Fruit fly (Drosophila melanogaster) whole organism, prepupa: ENCODE measurements around the gene CG4133.

Experiments
- Blimp-1 ChIP-seq: fragments of 200-800 bp; sonication (Bioruptor generic); optimal IDR thresholded peaks from 3 replicates; lab custom pipeline; 2017; ENCODE audit warnings: missing biosample characterization, missing genetic modification characterization, mild to moderate bottlenecking, moderate library complexity, missing genetic modification reagents
- CG10631 ChIP-seq: fragments of 200-800 bp; sonication (Bioruptor generic); optimal IDR thresholded peaks from 2 replicates; lab custom pipeline; 2016; ENCODE audit warnings: missing biosample characterization, missing genetic modification characterization
- CG11294 ChIP-seq: fragments of 200-800 bp; sonication (Bioruptor generic); IDR thresholded peaks from 2 replicates; pipeline ENCODE4 v1.3.6; 2022; ENCODE audit warnings: missing biosample characterization, missing genetic modification characterization
- CG11762 ChIP-seq: fragments of 200-800 bp; sonication (Bioruptor generic); optimal IDR thresholded peaks from 3 replicates; lab custom pipeline; 2016; ENCODE audit warnings: missing biosample characterization, missing genetic modification characterization; ENCODE audit not compliant: insufficient read depth
- CG11902 ChIP-seq: fragments of 200-800 bp; sonication (Bioruptor generic); optimal IDR thresholded peaks from 3 replicates; lab custom pipeline; 2016; ENCODE audit warnings: missing biosample characterization, missing genetic modification characterization
- CG1621 ChIP-seq: fragments of 200-800 bp; sonication (Bioruptor generic); optimal IDR thresholded peaks from 3 replicates; lab custom pipeline; 2018; ENCODE audit warnings: missing biosample characterization, mild to moderate bottlenecking, missing genetic modification characterization
- CG16779 ChIP-seq: fragments of 200-800 bp; sonication (Bioruptor generic); optimal IDR thresholded peaks from 3 replicates; lab custom pipeline; 2017; ENCODE audit warnings: missing biosample characterization, mild to moderate bottlenecking, missing genetic modification characterization
- CG3032 ChIP-seq: fragments of 200-800 bp; optimal IDR thresholded peaks from 2 replicates; lab custom pipeline; 2019; ENCODE audit warnings: missing biosample characterization, mild to moderate bottlenecking, missing genetic modification characterization, moderate library complexity
- CG31627 ChIP-seq: fragments of 200-800 bp; sonication (Bioruptor generic); optimal IDR thresholded peaks from 3 replicates; lab custom pipeline; 2016; ENCODE audit warnings: missing biosample characterization, missing genetic modification characterization
- CG32006 ChIP-seq: fragments of 200-800 bp; sonication (Bioruptor generic); optimal IDR thresholded peaks from 3 replicates; lab custom pipeline; 2017; ENCODE audit warnings: missing biosample characterization, mild to moderate bottlenecking, missing genetic modification characterization
- CG34406 ChIP-seq: fragments of 200-800 bp; sonication (Bioruptor generic); optimal IDR thresholded peaks from 3 replicates; lab custom pipeline; 2016; ENCODE audit warnings: missing biosample characterization, missing genetic modification characterization
- CG3919 ChIP-seq: fragments of 200-800 bp; sonication (Bioruptor generic); optimal IDR thresholded peaks from 3 replicates; lab custom pipeline; 2016; ENCODE audit warnings: missing biosample characterization, missing genetic modification characterization
- CG6163 ChIP-seq: fragments of 200-800 bp; sonication (Bioruptor generic); IDR thresholded peaks from 3 replicates; pipeline ENCODE4 v1.3.6; 2022; ENCODE audit warnings: missing biosample characterization, missing genetic modification characterization
- CG6276 ChIP-seq: fragments of 200-800 bp; sonication (Bioruptor generic); optimal IDR thresholded peaks from 2 replicates; lab custom pipeline; 2017; ENCODE audit warnings: missing biosample characterization, mild to moderate bottlenecking, missing genetic modification characterization
- CG6792 ChIP-seq: fragments of 200-800 bp; sonication (Bioruptor generic); optimal IDR thresholded peaks from 3 replicates; lab custom pipeline; 2016; ENCODE audit warnings: missing biosample characterization, missing genetic modification characterization
- CG6854 ChIP-seq: fragments of 200-800 bp; sonication (Bioruptor generic); optimal IDR thresholded peaks from 2 replicates; lab custom pipeline; 2017; ENCODE audit warnings: missing biosample characterization, mild to moderate bottlenecking, missing genetic modification characterization
- CG7368 ChIP-seq: fragments of 200-800 bp; sonication (Bioruptor generic); optimal IDR thresholded peaks from 3 replicates; lab custom pipeline; 2016; ENCODE audit warnings: missing biosample characterization, missing genetic modification characterization
- CG8119 ChIP-seq: fragments of 200-800 bp; sonication (Bioruptor generic); IDR thresholded peaks from 3 replicates; pipeline ENCODE4 v1.3.6; 2022; ENCODE audit warnings: missing biosample characterization, missing genetic modification characterization
- CG8319 ChIP-seq: fragments of 200-800 bp; sonication (Bioruptor generic); optimal IDR thresholded peaks from 3 replicates; lab custom pipeline; 2016; ENCODE audit warnings: missing biosample characterization, missing genetic modification characterization
- CG9139 ChIP-seq: fragments of 200-800 bp; sonication (Bioruptor generic); optimal IDR thresholded peaks from 3 replicates; lab custom pipeline; 2017; ENCODE audit warnings: missing biosample characterization, mild to moderate bottlenecking, missing genetic modification characterization
- Eip75B ChIP-seq: fragments of 200-800 bp; sonication (Bioruptor generic); optimal IDR thresholded peaks from 3 replicates; lab custom pipeline; 2016; ENCODE audit warnings: missing biosample characterization, missing genetic modification characterization
- Eip78C ChIP-seq: fragments of 200-800 bp; sonication (Bioruptor generic); peaks from one replicate; lab custom pipeline; 2016; ENCODE audit warnings: missing biosample characterization, missing genetic modification characterization
- Eip93F ChIP-seq: fragments of 200-800 bp; sonication (Bioruptor generic); optimal IDR thresholded peaks from 2 replicates; lab custom pipeline; 2016; ENCODE audit warnings: missing biosample characterization, mild to moderate bottlenecking, missing genetic modification characterization
- Ets21C ChIP-seq: fragments of 200-800 bp; sonication (Bioruptor generic); optimal IDR thresholded peaks from 3 replicates; lab custom pipeline; 2016; ENCODE audit warnings: missing biosample characterization, missing genetic modification characterization
- Ets96B ChIP-seq: fragments of 200-800 bp; optimal IDR thresholded peaks from 2 replicates; lab custom pipeline; 2019; ENCODE audit warnings: missing biosample characterization, mild to moderate bottlenecking, missing genetic modification characterization, moderate library complexity
- Gug ChIP-seq: fragments of 200-800 bp; sonication (Bioruptor generic); IDR thresholded peaks from 2 replicates; pipeline ENCODE4 v1.3.6; 2022; ENCODE audit warnings: missing biosample characterization, missing genetic modification characterization
- Hr38 ChIP-seq: sonication (Bioruptor generic); optimal IDR thresholded peaks from 2 replicates; lab custom pipeline; 2016; ENCODE audit warnings: missing biosample characterization, missing genetic modification characterization
- Hr39 ChIP-seq: fragments of 200-800 bp; sonication (Bioruptor generic); optimal IDR thresholded peaks from 2 replicates; lab custom pipeline; 2016; ENCODE audit warnings: missing biosample characterization, missing genetic modification characterization
- Hr4 ChIP-seq: fragments of 200-800 bp; sonication (Bioruptor generic); optimal IDR thresholded peaks from 3 replicates; lab custom pipeline; 2016; ENCODE audit warnings: missing biosample characterization, missing genetic modification characterization
- Lpt ChIP-seq: fragments of 200-800 bp; sonication (Bioruptor generic); optimal IDR thresholded peaks from 3 replicates; lab custom pipeline; 2016; ENCODE audit warnings: missing biosample characterization, missing genetic modification characterization
- Met ChIP-seq: fragments of 200-800 bp; sonication (Bioruptor generic); optimal IDR thresholded peaks from 3 replicates; lab custom pipeline; 2016; ENCODE audit warnings: missing biosample characterization, missing genetic modification characterization
- Smox ChIP-seq: fragments of 200-800 bp; sonication (Bioruptor generic); optimal IDR thresholded peaks from 3 replicates; lab custom pipeline; 2016; ENCODE audit warnings: missing biosample characterization, missing genetic modification characterization
- Sox14 ChIP-seq: fragments of 200-800 bp; sonication (Bioruptor generic); optimal IDR thresholded peaks from 3 replicates; lab custom pipeline; 2016; ENCODE audit warnings: missing biosample characterization, missing genetic modification characterization
- achi ChIP-seq: fragments of 200-800 bp; sonication (Bioruptor generic); optimal IDR thresholded peaks from 3 replicates; lab custom pipeline; 2016; ENCODE audit warnings: missing biosample characterization, missing genetic modification characterization
- acj6 ChIP-seq: fragments of 200-800 bp; sonication (Bioruptor generic); optimal IDR thresholded peaks from 3 replicates; lab custom pipeline; 2016; ENCODE audit warnings: missing biosample characterization, missing genetic modification characterization
- cyc ChIP-seq: fragments of 200-800 bp; sonication (Bioruptor generic); optimal IDR thresholded peaks from 3 replicates; lab custom pipeline; 2016; ENCODE audit warnings: missing biosample characterization, missing genetic modification characterization
- dsx ChIP-seq: fragments of 200-800 bp; optimal IDR thresholded peaks from 3 replicates; lab custom pipeline; 2019; ENCODE audit warnings: missing biosample characterization, mild to moderate bottlenecking, missing genetic modification characterization, moderate library complexity; ENCODE audit not compliant: poor library complexity, severe bottlenecking
- eg ChIP-seq: fragments of 200-800 bp; sonication (Bioruptor generic); IDR thresholded peaks from 3 replicates; pipeline ENCODE4 v1.3.6; 2022; ENCODE audit warnings: missing biosample characterization, missing genetic modification characterization
- fd59A ChIP-seq: fragments of 200-800 bp; sonication (Bioruptor generic); optimal IDR thresholded peaks from 2 replicates; lab custom pipeline; 2017; ENCODE audit warnings: missing biosample characterization, mild to moderate bottlenecking, missing genetic modification characterization, missing genetic modification reagents
- fd85E ChIP-seq: fragments of 200-800 bp; sonication (Bioruptor generic); optimal IDR thresholded peaks from 3 replicates; lab custom pipeline; 2016; ENCODE audit warnings: missing biosample characterization, missing genetic modification characterization
- fkh ChIP-seq: fragments of 200-800 bp; sonication (Bioruptor generic); optimal IDR thresholded peaks from 3 replicates; lab custom pipeline; 2017; ENCODE audit warnings: missing biosample characterization, mild to moderate bottlenecking, missing genetic modification characterization, moderate library complexity
- lz ChIP-seq: fragments of 200-800 bp; sonication (Bioruptor generic); optimal IDR thresholded peaks from 3 replicates; lab custom pipeline; 2016; ENCODE audit warnings: missing biosample characterization, missing genetic modification characterization
- pdm3 ChIP-seq: fragments of 200-800 bp; sonication (Bioruptor generic); optimal IDR thresholded peaks from 3 replicates; lab custom pipeline; 2016; ENCODE audit warnings: missing biosample characterization, missing genetic modification characterization
- spab ChIP-seq: fragments of 200-800 bp; sonication (Bioruptor generic); optimal IDR thresholded peaks from 2 replicates; lab custom pipeline; 2017; ENCODE audit warnings: missing biosample characterization, mild to moderate bottlenecking, missing genetic modification characterization, missing genetic modification reagents
- ss ChIP-seq, 2 experiments: fragments of 200-800 bp; sonication (Bioruptor generic); optimal IDR thresholded peaks; 2 replicates in 1 of 2; 3 replicates in 1 of 2; lab custom pipeline; 2017 to 2018; ENCODE audit warnings: mild to moderate bottlenecking in 2 of 2, missing biosample characterization in 2 of 2, missing genetic modification characterization in 2 of 2, moderate library complexity in 1 of 2
- svp ChIP-seq: fragments of 200-800 bp; sonication (Bioruptor generic); peaks from one replicate; lab custom pipeline; 2016; ENCODE audit warnings: missing biosample characterization, missing genetic modification characterization
- topi ChIP-seq: fragments of 200-800 bp; sonication (Bioruptor generic); optimal IDR thresholded peaks from 3 replicates; lab custom pipeline; 2016; ENCODE audit warnings: missing biosample characterization, missing genetic modification characterization
- vri ChIP-seq: fragments of 200-800 bp; sonication (Bioruptor generic); optimal IDR thresholded peaks from 3 replicates; lab custom pipeline; 2016; ENCODE audit warnings: missing biosample characterization, mild to moderate bottlenecking, missing genetic modification characterization

CG4133 gene

DNA sequence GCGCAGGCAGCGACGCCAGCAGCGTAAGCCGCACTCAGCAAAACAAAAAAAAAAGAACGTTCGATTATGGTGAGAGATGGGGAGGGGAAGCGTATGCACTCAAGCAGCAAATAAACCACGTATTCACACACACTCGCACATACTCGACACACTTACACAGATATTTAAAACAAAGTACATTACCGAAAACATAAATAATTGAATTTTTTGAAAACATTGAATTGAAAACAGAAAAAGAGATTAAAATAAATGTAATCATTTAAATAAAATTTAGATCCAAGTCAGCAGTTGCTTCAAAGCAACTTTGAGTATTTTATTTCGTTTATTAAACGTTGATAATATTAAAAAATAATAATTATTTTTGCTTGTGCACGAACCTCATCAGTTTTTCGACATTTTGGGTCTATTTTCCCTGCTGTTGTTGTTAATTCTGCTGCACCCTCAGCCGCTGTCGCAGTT lies 15.7 kb downstream of the CG4133 start (continued):
- TF ChIP-seq Ets96B (peak; percentile 59), vri (GFP tag; lab: Kevin White, UChicago) (no peak), lz (GFP tag; lab: Kevin White, UChicago) (peak; percentile 13), dsx (peak; percentile 43), CG8119 (GFP tag; lab: Robert Waterston, UW) (no peak), ss (GFP tag; optimal IDR thresholded peaks at IDR 0.05; lab: Kevin White, UChicago) (peak; percentile 48 to 69), CG34406 (peak; percentile 35), CG3032 (peak; percentile 44), cyc (GFP tag; lab: Kevin White, UChicago) (peak; percentile 2), CG9139 (GFP tag; lab: Kevin White, UChicago) (peak; percentile 2), CG7368 (GFP tag; lab: Kevin White, UChicago) (peak; percentile 16), pdm3 (peak; percentile 46), Hr39 (GFP tag; lab: Kevin White, UChicago) (no peak), fd59A (GFP tag; lab: Kevin White, UChicago) (peak; percentile 36), CG6163 (GFP tag; lab: Robert Waterston, UW) (peak; percentile 81; the same call in 2 of the 3 replicates), Eip78C (peak; percentile 87), CG11902 (no peak)

dm6 chr2L:472073-472590 lies 16.8 kb downstream of the CG4133 start, which contains the start of gene CG4297:
TSS of gene CG4297 (minus strand) at chr2L:472200.
- peak; percentile 74 for TF ChIP-seq CG10631
- TF ChIP-seq Ets21C (GFP tag; lab: Kevin White, UChicago): peak; percentile 65
- TF ChIP-seq CG3032: peak; percentile 73
- peak; percentile 41 for TF ChIP-seq fkh (GFP tag; lab: Kevin White, UChicago)
- peak; percentile 79 for TF ChIP-seq topi
- TF ChIP-seq Smox: peak; percentile 76
- TF ChIP-seq Met: peak; percentile 72
- TF ChIP-seq Sox14 (GFP tag; lab: Kevin White, UChicago): peak; percentile 83
- TF ChIP-seq CG11762 (GFP tag; lab: Kevin White, UChicago): peak; percentile 73
- TF ChIP-seq pdm3: peak; percentile 87
- TF ChIP-seq Hr4: peak; percentile 93
- peak; percentile 73 for TF ChIP-seq spab
- TF ChIP-seq CG6792 (GFP tag; lab: Kevin White, UChicago): peak; percentile 83
- TF ChIP-seq CG31627 (GFP tag; lab: Kevin White, UChicago): peak; percentile 79
- TF ChIP-seq fd85E (GFP tag; lab: Kevin White, UChicago): no peak
- no peak for TF ChIP-seq CG11294 (GFP tag; lab: Robert Waterston, UW)
- peak; percentile 81 for TF ChIP-seq acj6 (GFP tag; lab: Kevin White, UChicago)
- TF ChIP-seq ss (GFP tag; optimal IDR thresholded peaks at IDR 0.05; lab: Kevin White, UChicago): peak; percentile 62 to 75
- TF ChIP-seq CG6276 (GFP tag; lab: Kevin White, UChicago): peak; percentile 85
- TF ChIP-seq Lpt (GFP tag; lab: Kevin White, UChicago): peak; percentile 81
- TF ChIP-seq Hr38 (GFP tag; lab: Kevin White, UChicago): no peak
- peak; percentile 69 for TF ChIP-seq vri (GFP tag; lab: Kevin White, UChicago)
- TF ChIP-seq Eip93F: peak; percentile 64
- TF ChIP-seq CG8319 (GFP tag; lab: Kevin White, UChicago): peak; percentile 75
- TF ChIP-seq Ets96B: peak; percentile 77
- TF ChIP-seq eg (GFP tag; lab: Robert Waterston, UW): no peak
- TF ChIP-seq CG32006 (GFP tag; lab: Kevin White, UChicago): peak; percentile 90
- peak; percentile 52 for TF ChIP-seq CG9139 (GFP tag; lab: Kevin White, UChicago)
- peak; percentile 50 for TF ChIP-seq Blimp-1 (GFP tag; lab: Kevin White, UChicago)
- peak; percentile 38 for TF ChIP-seq fd59A (GFP tag; lab: Kevin White, UChicago)
- peak; percentile 80 for TF ChIP-seq CG1621
- peak; percentile 71 for TF ChIP-seq achi (GFP tag; lab: Kevin White, UChicago)
- peak; percentile 62 for TF ChIP-seq CG6854 (GFP tag; lab: Kevin White, UChicago)
- TF ChIP-seq Gug (GFP tag; lab: Robert Waterston, UW): no peak
- TF ChIP-seq Hr39 (GFP tag; lab: Kevin White, UChicago): peak; percentile 80
- TF ChIP-seq CG6163 (GFP tag; lab: Robert Waterston, UW): no peak
- peak; percentile 69 for TF ChIP-seq CG11902
- peak; percentile 79 for TF ChIP-seq CG16779 (tag; lab: Kevin White, UChicago)
- peak; percentile 92 for TF ChIP-seq svp (GFP tag; lab: Kevin White, UChicago)
- TF ChIP-seq CG3919: peak; percentile 84
- TF ChIP-seq CG7368 (GFP tag; lab: Kevin White, UChicago): peak; percentile 68
- TF ChIP-seq cyc (GFP tag; lab: Kevin White, UChicago): peak; percentile 73
- TF ChIP-seq Eip75B (GFP tag; lab: Kevin White, UChicago): peak; percentile 81
- TF ChIP-seq Eip78C: peak; percentile 96
